Worm (Caenorhabditis elegans) whole organism, L2 larva: Measurements from ENCODE around the gene rsp-4.

Source experiments
- C34F6.9 ChIP-seq: fragments of 150-350 bp; optimal IDR thresholded peaks from 2 replicates; lab custom pipeline; 2014; ENCODE audit warnings: missing biosample characterization, missing genetic modification characterization
- F13H6.1 ChIP-seq: sonication (generic microtip); optimal IDR thresholded peaks from 2 replicates; lab custom pipeline; 2016; ENCODE audit warnings: missing genetic modification characterization, missing compliant biosample characterization
- R02D3.7 ChIP-seq: fragments of 150-350 bp; optimal IDR thresholded peaks from 2 replicates; lab custom pipeline; 2014; ENCODE audit warnings: missing biosample characterization, missing genetic modification characterization
- Y55F3AM.14 ChIP-seq: fragments of 200-800 bp; sonication (Bioruptor generic); optimal IDR thresholded peaks from 2 replicates; lab custom pipeline; 2018; ENCODE audit warnings: mild to moderate bottlenecking, missing genetic modification characterization, missing compliant biosample characterization
- ama-1 ChIP-seq: fragments of 150-350 bp; optimal IDR thresholded peaks from 2 replicates; lab custom pipeline; 2018; ENCODE audit warnings: inconsistent platforms
- blmp-1 ChIP-seq: sonication (generic microtip); optimal IDR thresholded peaks from 2 replicates; lab custom pipeline; 2017; ENCODE audit warnings: missing genetic modification characterization, mild to moderate bottlenecking, missing compliant biosample characterization, antibody characterized with exemption, moderate library complexity; ENCODE audit not compliant: insufficient read depth
- ceh-16 ChIP-seq: fragments of 150-350 bp; optimal IDR thresholded peaks from 2 replicates; lab custom pipeline; 2014; ENCODE audit warnings: missing biosample characterization, missing genetic modification characterization
- ceh-82 ChIP-seq: fragments of 150-350 bp; optimal IDR thresholded peaks from 2 replicates; lab custom pipeline; 2014; ENCODE audit warnings: missing biosample characterization, missing genetic modification characterization
- crh-2 ChIP-seq: sonication (generic microtip); optimal IDR thresholded peaks from 2 replicates; lab custom pipeline; 2017; ENCODE audit warnings: missing biosample characterization, missing genetic modification characterization
- egl-27 ChIP-seq: sonication (generic microtip); optimal IDR thresholded peaks from 3 replicates; lab custom pipeline; 2017; ENCODE audit warnings: missing biosample characterization, missing genetic modification reagents, missing genetic modification characterization
- elt-1 ChIP-seq: fragments of 150-350 bp; optimal IDR thresholded peaks from 2 replicates; lab custom pipeline; 2014; ENCODE audit warnings: missing biosample characterization, missing genetic modification characterization
- elt-3 ChIP-seq: sonication (generic microtip); optimal IDR thresholded peaks from 2 replicates; lab custom pipeline; 2017; ENCODE audit warnings: missing biosample characterization, missing genetic modification characterization
- fos-1 ChIP-seq: fragments of 150-350 bp; optimal IDR thresholded peaks from 2 replicates; lab custom pipeline; 2014; ENCODE audit warnings: missing biosample characterization, missing genetic modification characterization
- gmeb-1 ChIP-seq: fragments of 150-350 bp; optimal IDR thresholded peaks from 2 replicates; lab custom pipeline; 2014; ENCODE audit warnings: missing biosample characterization, missing genetic modification characterization
- lin-11 ChIP-seq: fragments of 150-350 bp; sonication (generic microtip); optimal IDR thresholded peaks from 2 replicates; lab custom pipeline; 2014; ENCODE audit warnings: missing biosample characterization, missing genetic modification characterization, inconsistent platforms, mixed read lengths
- lin-13 ChIP-seq: fragments of 150-350 bp; optimal IDR thresholded peaks from 2 replicates; lab custom pipeline; 2014; ENCODE audit warnings: missing biosample characterization, missing genetic modification reagents, missing genetic modification characterization
- lin-39 ChIP-seq: fragments of 150-350 bp; optimal IDR thresholded peaks from 2 replicates; lab custom pipeline; 2014; ENCODE audit warnings: missing biosample characterization, missing genetic modification reagents, missing genetic modification characterization
- lsy-2 ChIP-seq, 2 experiments: fragments of 150-350 bp in 1 of 2; sonication (generic microtip) in 1 of 2; optimal IDR thresholded peaks; 2 replicates each; lab custom pipeline; 2014 to 2017; ENCODE audit warnings: missing biosample characterization in 2 of 2, missing genetic modification characterization in 2 of 2
- mbf-1 ChIP-seq: sonication (generic microtip); optimal IDR thresholded peaks from 2 replicates; lab custom pipeline; 2017; ENCODE audit warnings: missing biosample characterization, missing genetic modification characterization
- mdl-1 ChIP-seq, 2 experiments: fragments of 150-350 bp in 1 of 2; sonication (generic microtip) in 1 of 2; optimal IDR thresholded peaks; 2 replicates each; lab custom pipeline; 2017; ENCODE audit warnings: missing biosample characterization in 2 of 2, missing genetic modification characterization in 2 of 2
- nhr-10 ChIP-seq: sonication (generic microtip); optimal IDR thresholded peaks from 2 replicates; lab custom pipeline; 2017; ENCODE audit warnings: missing biosample characterization, missing genetic modification characterization
- nhr-11 ChIP-seq: fragments of 150-350 bp; optimal IDR thresholded peaks from 2 replicates; lab custom pipeline; 2014; ENCODE audit warnings: missing biosample characterization, missing genetic modification characterization
- nhr-12 ChIP-seq: fragments of 150-350 bp; optimal IDR thresholded peaks from 2 replicates; lab custom pipeline; 2014; ENCODE audit warnings: missing biosample characterization, missing genetic modification characterization
- nhr-129 ChIP-seq: fragments of 150-350 bp; optimal IDR thresholded peaks from 2 replicates; lab custom pipeline; 2014; ENCODE audit warnings: missing biosample characterization, missing genetic modification characterization
- nhr-23 ChIP-seq: fragments of 150-350 bp; optimal IDR thresholded peaks from 2 replicates; lab custom pipeline; 2014; ENCODE audit warnings: missing biosample characterization, missing genetic modification reagents, missing genetic modification characterization
- nhr-237 ChIP-seq: fragments of 150-350 bp; optimal IDR thresholded peaks from 2 replicates; lab custom pipeline; 2014; ENCODE audit warnings: missing biosample characterization, missing genetic modification characterization
- nhr-25 ChIP-seq: fragments of 150-350 bp; sonication (generic microtip); optimal IDR thresholded peaks from 3 replicates; lab custom pipeline; 2014; ENCODE audit warnings: missing biosample characterization, missing genetic modification characterization
- nhr-6 ChIP-seq: fragments of 150-350 bp; optimal IDR thresholded peaks from 2 replicates; lab custom pipeline; 2014; ENCODE audit warnings: missing biosample characterization, missing genetic modification characterization
- nhr-77 ChIP-seq: fragments of 150-350 bp; optimal IDR thresholded peaks from 2 replicates; lab custom pipeline; 2014; ENCODE audit warnings: missing biosample characterization, missing genetic modification characterization
- peb-1 ChIP-seq: fragments of 150-350 bp; optimal IDR thresholded peaks from 2 replicates; lab custom pipeline; 2014; ENCODE audit warnings: missing biosample characterization, missing genetic modification characterization
- skn-1 ChIP-seq: sonication (generic microtip); optimal IDR thresholded peaks from 2 replicates; lab custom pipeline; 2017; ENCODE audit warnings: missing biosample characterization, missing genetic modification characterization
- sma-3 ChIP-seq: sonication (generic microtip); optimal IDR thresholded peaks from 2 replicates; lab custom pipeline; 2016; ENCODE audit warnings: missing genetic modification reagents, missing genetic modification characterization, missing compliant biosample characterization
- sma-9 ChIP-seq, 2 experiments: fragments of 150-350 bp in 1 of 2; sonication (generic microtip) in 1 of 2; optimal IDR thresholded peaks; 2 replicates each; lab custom pipeline; 2014 to 2016; ENCODE audit warnings: missing genetic modification characterization in 2 of 2, mild to moderate bottlenecking in 1 of 2, missing biosample characterization in 1 of 2, missing compliant biosample characterization in 1 of 2, missing genetic modification reagents in 1 of 2, moderate library complexity in 1 of 2
- snpc-4 ChIP-seq: fragments of 150-350 bp; optimal IDR thresholded peaks from 2 replicates; lab custom pipeline; 2014; ENCODE audit warnings: missing biosample characterization, missing genetic modification characterization
- unc-39 ChIP-seq: fragments of 150-350 bp; optimal IDR thresholded peaks from 2 replicates; lab custom pipeline; 2014; ENCODE audit warnings: missing biosample characterization, missing genetic modification characterization
- unc-55 ChIP-seq: fragments of 150-350 bp; sonication (generic microtip); optimal IDR thresholded peaks from 3 replicates; lab custom pipeline; 2014; ENCODE audit warnings: missing biosample characterization, missing genetic modification reagents, missing genetic modification characterization
- unc-62 ChIP-seq: fragments of 150-350 bp; optimal IDR thresholded peaks from 2 replicates; lab custom pipeline; 2014; ENCODE audit warnings: missing biosample characterization, missing genetic modification reagents, missing genetic modification characterization
- zag-1 ChIP-seq: fragments of 150-350 bp; optimal IDR thresholded peaks from 2 replicates; lab custom pipeline; 2014; ENCODE audit warnings: missing biosample characterization, missing genetic modification characterization
- ztf-1 ChIP-seq: fragments of 200-800 bp; sonication (Bioruptor generic); conservative IDR thresholded peaks from 2 replicates; pipeline ENCODE4 v1.3.6; 2022; ENCODE audit warnings: missing genetic modification characterization, missing compliant biosample characterization
- ztf-11 ChIP-seq: sonication (generic microtip); optimal IDR thresholded peaks from 2 replicates; lab custom pipeline; 2017; ENCODE audit warnings: missing biosample characterization, missing genetic modification characterization
- ztf-4 ChIP-seq: fragments of 150-350 bp; optimal IDR thresholded peaks from 2 replicates; lab custom pipeline; 2014; ENCODE audit warnings: missing biosample characterization, missing genetic modification characterization

The rsp-4 gene

DNA sequence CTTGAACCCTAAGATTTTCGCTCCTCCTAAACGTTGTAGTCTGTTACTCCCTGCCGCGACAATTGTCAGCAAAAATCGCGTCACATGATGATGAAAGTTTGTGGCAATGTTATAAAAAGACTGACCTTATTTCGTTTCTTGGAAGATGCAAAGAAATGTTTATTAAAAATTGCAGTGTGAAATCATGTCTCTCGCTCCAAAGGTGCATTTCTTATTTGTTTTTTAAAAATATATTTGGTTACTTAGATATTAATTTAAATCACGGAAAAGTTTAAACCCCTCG, 10.5 kb downstream of the rsp-4 start:
- TF ChIP-seq sma-9 (GFP tag; optimal IDR thresholded peaks at IDR 0.05; lab: Kevin White, UChicago): peak; percentile 33
- no peak for TF ChIP-seq sma-9 (tag; optimal IDR thresholded peaks at IDR 0.05; lab: Kevin White, UChicago)
- no peak for TF ChIP-seq ztf-11 (tag; lab: Kevin White, UChicago)
- TF ChIP-seq nhr-237: no peak
- TF ChIP-seq unc-62 (GFP tag; lab: Kevin White, UChicago): no peak
- no peak for TF ChIP-seq F13H6.1 (tag; lab: Kevin White, UChicago)
- peak; percentile 28 for TF ChIP-seq crh-2 (tag; lab: Kevin White, UChicago)
- peak; percentile 49 for TF ChIP-seq nhr-129 (tag; lab: Kevin White, UChicago)
- TF ChIP-seq nhr-25 (tag; lab: Kevin White, UChicago): peak; percentile 5
- TF ChIP-seq fos-1 (tag; lab: Kevin White, UChicago): peak; percentile 8

DNA sequence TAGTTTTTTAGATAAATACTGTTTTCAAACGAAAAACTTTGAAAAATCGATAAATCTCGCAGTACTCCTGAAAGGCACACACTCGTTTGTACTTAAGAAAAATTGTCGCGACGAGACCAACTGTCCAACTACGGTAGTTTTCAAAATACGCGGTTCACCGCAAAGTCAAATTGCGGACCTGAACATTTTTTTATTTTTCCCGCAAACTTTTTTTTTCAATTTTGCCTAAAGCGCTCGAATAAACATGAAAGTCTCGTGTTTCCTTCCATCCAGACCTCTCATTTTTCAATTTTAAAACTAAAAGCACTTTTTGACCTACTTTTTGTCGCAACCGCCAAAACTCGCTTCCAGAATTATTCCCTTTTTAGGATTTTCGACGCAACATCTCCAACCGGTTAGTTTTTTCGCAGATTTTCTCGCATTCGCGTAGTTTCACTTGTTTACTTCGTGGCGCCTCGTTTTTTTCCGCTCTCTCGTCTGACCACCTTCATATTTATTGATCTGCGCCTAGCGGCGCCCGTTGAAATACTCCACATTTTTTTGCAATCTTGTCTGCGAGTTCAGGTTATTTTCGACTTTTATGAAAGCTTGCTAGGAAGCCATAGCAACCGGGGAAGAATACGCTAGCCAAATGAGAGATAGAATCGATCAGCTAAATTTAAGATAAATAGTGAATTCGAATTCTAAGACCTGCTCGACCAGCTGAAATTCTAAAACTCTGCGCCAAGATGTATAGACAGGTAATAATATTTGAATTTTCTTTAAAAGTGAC, 11.0 kb downstream of the rsp-4 start, which contains the start of gene prdx-2:
TSS of gene prdx-2 (plus strand) at position 729 of the 772 bp plus-strand sequence.
- TF ChIP-seq snpc-4 (tag; lab: Kevin White, UChicago): no peak
- no peak for TF ChIP-seq nhr-11 (tag; lab: Kevin White, UChicago)
- TF ChIP-seq zag-1: no peak
- TF ChIP-seq lin-11 (tag; lab: Kevin White, UChicago): peak; percentile 16
- no peak for TF ChIP-seq blmp-1 (tag; lab: Kevin White, UChicago)
- no peak for TF ChIP-seq nhr-77
- TF ChIP-seq lsy-2 (tag; optimal IDR thresholded peaks at IDR 0.05; lab: Kevin White, UChicago): peak in 1 of 2 experiments; percentile 16
- no peak for TF ChIP-seq gmeb-1 (tag; lab: Kevin White, UChicago)
- no peak for TF ChIP-seq ztf-11 (tag; lab: Kevin White, UChicago)
- no peak for TF ChIP-seq lin-39

DNA sequence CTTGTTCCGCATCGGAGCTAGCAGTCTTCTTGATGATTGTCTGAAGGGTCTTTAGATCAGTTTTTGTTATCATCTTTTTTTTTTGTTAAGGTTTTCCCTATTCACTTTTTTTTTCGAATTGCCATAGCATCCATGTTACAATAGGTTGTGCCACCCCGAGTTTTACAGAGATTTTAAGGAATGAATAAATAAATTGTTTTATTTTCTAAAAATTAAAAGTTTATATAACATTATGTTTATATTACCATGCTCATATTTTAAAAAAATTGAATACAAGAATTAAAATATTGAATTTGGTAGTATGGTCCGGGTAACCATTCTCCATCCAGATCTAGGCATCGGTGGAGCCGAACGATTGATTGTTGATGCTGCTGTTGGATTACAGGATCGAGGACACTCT, 13.7 kb downstream of the rsp-4 start, which contains the start of gene algn-2:
TSS of gene algn-2 (plus strand) at position 301 of the 400 bp plus-strand sequence.
- TF ChIP-seq egl-27 (tag; lab: Kevin White, UChicago) (no peak), nhr-12 (tag; lab: Kevin White, UChicago) (no peak), R02D3.7 (tag; lab: Kevin White, UChicago) (no peak), nhr-23 (tag; lab: Kevin White, UChicago) (no peak), nhr-25 (tag; lab: Kevin White, UChicago) (no peak), lin-11 (tag; lab: Kevin White, UChicago) (no peak), crh-2 (tag; lab: Kevin White, UChicago) (no peak), unc-55 (GFP tag; lab: Kevin White, UChicago) (no peak)
- TF ChIP-seq, all 48 proteins: peak for 0

DNA sequence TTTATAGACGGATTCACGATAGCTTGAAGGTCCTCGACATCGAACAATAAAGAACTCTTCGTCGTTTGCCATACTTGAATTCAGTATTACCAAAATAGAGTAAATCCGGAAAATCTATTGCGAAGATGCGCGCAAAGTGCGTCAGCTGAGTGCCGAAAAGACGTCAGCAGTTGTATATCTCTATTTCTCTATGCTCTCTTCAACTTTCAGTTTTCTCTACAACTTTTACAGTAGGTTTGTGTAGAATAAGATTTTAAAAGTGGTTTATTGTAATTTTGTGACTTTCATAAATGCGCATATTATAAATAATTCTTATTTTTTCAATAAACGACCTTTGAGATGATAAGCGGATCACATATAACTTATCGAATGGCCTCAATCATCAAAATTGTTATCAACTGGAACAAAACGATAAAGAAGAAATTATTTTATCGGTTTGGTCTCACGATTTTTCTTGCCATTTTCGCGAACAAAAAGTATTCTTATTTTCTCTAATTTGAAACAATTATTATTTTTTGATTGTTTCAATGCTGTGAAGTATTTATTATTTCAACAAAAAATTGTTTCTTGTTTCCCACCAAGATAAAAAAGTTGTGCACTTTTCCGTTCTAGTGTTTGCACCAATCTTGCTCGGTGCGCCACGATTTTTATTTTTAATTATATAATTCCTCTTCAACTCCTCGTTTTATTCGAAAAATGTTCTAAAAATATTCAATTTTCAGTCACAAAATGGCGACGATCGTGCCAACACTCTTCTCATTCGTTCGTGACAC, 15.2 kb downstream of the rsp-4 start, which contains the start of the genes agt-2 and F09E5.3:
TSS of gene agt-2 (minus strand) at position 553 of the 773 bp plus-strand sequence.
TSS of gene F09E5.3 (plus strand) at position 723 of the 773 bp plus-strand sequence.
- TF ChIP-seq ceh-16 (tag; lab: Kevin White, UChicago) (peak; percentile 86), lin-11 (tag; lab: Kevin White, UChicago) (peak; percentile 60), nhr-10 (tag; lab: Kevin White, UChicago) (peak; percentile 37), nhr-12 (tag; lab: Kevin White, UChicago) (peak; percentile 55), ztf-4 (tag; lab: Kevin White, UChicago) (peak; percentile 83), elt-1 (tag; lab: Kevin White, UChicago) (no peak), skn-1 (tag; lab: Kevin White, UChicago) (peak; percentile 52), nhr-23 (tag; lab: Kevin White, UChicago) (no peak), zag-1 (peak; percentile 74), unc-55 (GFP tag; lab: Kevin White, UChicago) (peak; percentile 94), C34F6.9 (tag; lab: Kevin White, UChicago) (peak; percentile 99), nhr-25 (tag; lab: Kevin White, UChicago) (peak; percentile 96), egl-27 (tag; lab: Kevin White, UChicago) (peak; percentile 81), mdl-1 (tag; optimal IDR thresholded peaks at IDR 0.05; lab: Kevin White, UChicago) (peak in 1 of 2 experiments; percentile 54), F13H6.1 (tag; lab: Kevin White, UChicago) (peak; percentile 92), nhr-129 (tag; lab: Kevin White, UChicago) (peak; percentile 90), blmp-1 (tag; lab: Kevin White, UChicago) (peak; percentile 63), lin-13 (GFP tag; lab: Kevin White, UChicago) (peak; percentile 92), sma-3 (GFP tag; lab: Kevin White, UChicago) (peak; percentile 89), mbf-1 (tag; lab: Kevin White, UChicago) (no peak), fos-1 (tag; lab: Kevin White, UChicago) (peak; percentile 92), crh-2 (tag; lab: Kevin White, UChicago) (peak; percentile 94), nhr-6 (tag; lab: Kevin White, UChicago) (peak; percentile 92), sma-9 (GFP tag; optimal IDR thresholded peaks at IDR 0.05; lab: Kevin White, UChicago) (peak; percentile 95), sma-9 (tag; optimal IDR thresholded peaks at IDR 0.05; lab: Kevin White, UChicago) (no peak), elt-3 (tag; lab: Kevin White, UChicago) (no peak), ama-1 (lab: Kevin White, UChicago) (peak; percentile 71), Y55F3AM.14 (GFP tag; lab: Kevin White, UChicago) (no peak), nhr-11 (tag; lab: Kevin White, UChicago) (no peak), peb-1 (tag; lab: Kevin White, UChicago) (no peak), unc-39 (tag; lab: Kevin White, UChicago) (no peak), snpc-4 (tag; lab: Kevin White, UChicago) (peak; percentile 82), ceh-82 (tag; lab: Kevin White, UChicago) (peak; percentile 24), ztf-1 (GFP tag; lab: Robert Waterston, UW) (no peak)
